Worm (Caenorhabditis elegans) whole organism, midembryonic: ENCODE measurements around the gene slo-2.
"Not testable (repeated sequence)": the region's sequence is repeated elsewhere in the genome, so short reads cannot be mapped to it uniquely, and the experiment has no call there.

Experiments
- T22C8.4 ChIP-seq: fragments of 200-800 bp; sonication (Bioruptor generic); IDR thresholded peaks from 2 replicates; pipeline ENCODE4 v1.3.6; 2022; ENCODE audit warnings: missing genetic modification characterization, missing compliant biosample characterization
- cog-1 ChIP-seq: sonication (generic microtip); optimal IDR thresholded peaks from 2 replicates; lab custom pipeline; 2016; ENCODE audit warnings: missing genetic modification characterization, missing compliant biosample characterization
- flt-1 ChIP-seq: fragments of 200-800 bp; sonication (Bioruptor generic); IDR thresholded peaks from 2 replicates; pipeline ENCODE4 v1.3.6; 2022; ENCODE audit warnings: missing genetic modification characterization, missing compliant biosample characterization
- klf-2 ChIP-seq: fragments of 200-800 bp; sonication (Bioruptor generic); conservative IDR thresholded peaks from 2 replicates; pipeline ENCODE4 v1.3.6; 2022; ENCODE audit warnings: missing genetic modification reagents, missing genetic modification characterization, missing compliant biosample characterization
- med-1 ChIP-seq: sonication (generic microtip); optimal IDR thresholded peaks from 2 replicates; lab custom pipeline; 2017; ENCODE audit warnings: missing genetic modification characterization, mild to moderate bottlenecking, missing compliant biosample characterization, antibody characterized with exemption, missing genetic modification reagents; ENCODE audit not compliant: insufficient read depth
- ref-1 ChIP-seq: fragments of 200-800 bp; sonication (Bioruptor generic); conservative IDR thresholded peaks from 2 replicates; pipeline ENCODE4 v1.3.6; 2022; ENCODE audit warnings: missing genetic modification reagents, missing genetic modification characterization, missing compliant biosample characterization
- tab-1 ChIP-seq: fragments of 200-800 bp; sonication (Bioruptor generic); IDR thresholded peaks from 2 replicates; pipeline ENCODE4 v1.3.6; 2022; ENCODE audit warnings: missing genetic modification characterization, missing compliant biosample characterization
- ztf-23 ChIP-seq: fragments of 200-800 bp; sonication (Bioruptor generic); IDR thresholded peaks from 2 replicates; pipeline ENCODE4 v1.3.6; 2022; ENCODE audit warnings: missing genetic modification reagents, missing genetic modification characterization, missing compliant biosample characterization
- ztf-29 ChIP-seq: fragments of 200-800 bp; sonication (Bioruptor generic); IDR thresholded peaks from 2 replicates; pipeline ENCODE4 v1.3.6; 2022; ENCODE audit warnings: missing genetic modification reagents, missing genetic modification characterization, missing compliant biosample characterization

slo-2 gene

DNA sequence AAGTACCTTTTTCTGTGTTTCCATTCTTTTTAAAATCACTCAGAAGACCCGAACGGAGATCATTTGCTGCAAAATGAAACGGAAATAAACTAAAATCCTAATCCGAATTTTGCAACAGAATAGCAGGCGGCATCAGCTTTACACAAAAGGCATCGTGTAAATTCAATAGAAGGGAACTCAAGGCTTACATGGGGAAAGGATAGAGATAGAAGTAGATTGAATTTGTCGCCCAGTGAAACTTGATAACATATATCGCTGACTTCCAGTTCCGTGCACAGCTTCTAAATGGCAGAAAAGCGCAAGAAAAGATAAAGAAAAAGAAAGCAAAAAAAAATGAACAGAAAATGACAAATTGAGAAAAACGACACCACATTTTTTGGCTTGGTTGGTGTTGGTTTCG, at the start of gene slo-2:
slo-2 (minus strand) TSS at position 24 of the 400 bp plus-strand sequence.
- TF ChIP-seq klf-2 (GFP tag; lab: Robert Waterston, UW) = no peak
- no peak for TF ChIP-seq T22C8.4 (GFP tag; lab: Robert Waterston, UW)
- no peak for TF ChIP-seq ztf-23 (GFP tag; lab: Robert Waterston, UW)
- no peak for TF ChIP-seq tab-1 (GFP tag; lab: Robert Waterston, UW)
- TF ChIP-seq flt-1 (GFP tag; lab: Robert Waterston, UW) = no peak
- TF ChIP-seq cog-1 = no peak
- no peak for TF ChIP-seq med-1 (GFP tag; lab: Kevin White, UChicago)
- TF ChIP-seq ref-1 (GFP tag; lab: Robert Waterston, UW) = no peak
- no peak for TF ChIP-seq ztf-29 (GFP tag; lab: Robert Waterston, UW)

DNA sequence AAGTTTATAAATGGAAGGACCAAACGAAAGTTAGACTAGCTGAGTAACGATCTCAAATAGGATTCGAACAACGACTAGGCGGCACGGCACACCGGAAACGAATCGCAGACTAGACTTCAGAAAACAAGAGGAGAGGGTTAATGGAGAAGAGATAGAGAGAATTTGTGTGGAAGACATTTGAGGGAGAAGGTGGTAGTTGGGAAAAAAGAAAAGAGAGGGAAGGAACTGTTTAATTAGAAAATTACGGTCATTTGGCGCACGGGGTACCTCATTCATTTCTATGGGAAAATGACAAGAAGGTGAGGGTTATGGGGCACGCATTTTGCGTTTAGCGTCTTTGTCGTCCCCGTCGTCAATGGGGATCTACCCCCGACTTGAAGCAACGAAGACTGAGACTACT, 48.5 kb upstream of the slo-2 start, which contains the start of gene F48C5.2:
F48C5.2 (minus strand) TSS at position 101 of the 400 bp plus-strand sequence.
- TF ChIP-seq flt-1 (GFP tag; lab: Robert Waterston, UW) (no peak), klf-2 (GFP tag; lab: Robert Waterston, UW) (no peak), tab-1 (GFP tag; lab: Robert Waterston, UW) (no peak), T22C8.4 (GFP tag; lab: Robert Waterston, UW) (no peak), ztf-29 (GFP tag; lab: Robert Waterston, UW) (no peak), ztf-23 (GFP tag; lab: Robert Waterston, UW) (no peak), cog-1 (no peak), med-1 (GFP tag; lab: Kevin White, UChicago) (no peak), ref-1 (GFP tag; lab: Robert Waterston, UW) (no peak)

DNA sequence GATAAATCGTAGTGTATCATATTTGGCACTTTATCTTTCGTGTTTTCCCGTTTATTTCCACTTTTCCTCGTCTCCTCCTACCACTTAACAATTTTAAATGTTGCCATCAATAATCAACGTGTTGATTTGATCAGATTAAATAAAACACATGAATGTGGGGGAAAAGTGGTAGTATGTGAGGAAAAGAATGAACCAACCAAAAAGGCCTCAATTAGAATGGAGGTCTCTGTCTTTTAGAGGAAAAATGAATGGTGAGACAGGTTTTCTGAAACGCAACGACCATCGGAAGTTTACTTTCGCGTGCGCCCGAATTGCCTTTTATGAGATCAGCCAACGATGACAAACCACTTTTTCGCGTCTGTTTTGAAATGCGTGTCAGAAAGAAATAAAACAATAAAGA, 46.6 kb upstream of the slo-2 start:
- TF ChIP-seq ztf-29 (GFP tag; lab: Robert Waterston, UW) (no peak), med-1 (GFP tag; lab: Kevin White, UChicago) (no peak), ztf-23 (GFP tag; lab: Robert Waterston, UW) (no peak), klf-2 (GFP tag; lab: Robert Waterston, UW) (no peak), cog-1 (no peak), ref-1 (GFP tag; lab: Robert Waterston, UW) (no peak), flt-1 (GFP tag; lab: Robert Waterston, UW) (no peak), T22C8.4 (GFP tag; lab: Robert Waterston, UW) (no peak), tab-1 (GFP tag; lab: Robert Waterston, UW) (no peak)

DNA sequence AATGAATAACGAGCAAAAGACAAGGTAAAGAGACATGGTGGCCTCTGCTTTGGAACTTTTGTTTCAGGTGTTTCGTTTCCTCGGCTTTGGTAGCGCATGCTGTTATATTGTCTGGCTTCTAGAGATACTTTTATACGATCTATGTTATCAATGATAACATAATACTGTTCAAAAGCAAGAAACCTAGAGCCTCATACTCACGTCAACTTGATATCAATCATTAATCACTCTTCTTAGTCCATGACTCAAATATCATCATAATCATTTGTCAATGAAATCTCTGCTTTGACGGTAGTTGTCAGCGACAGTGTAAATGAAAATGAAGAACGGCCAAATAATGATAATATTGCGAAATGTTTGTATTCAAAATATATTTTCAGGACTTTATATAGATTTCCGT, 44.5 kb upstream of the slo-2 start:
- TF ChIP-seq tab-1 (GFP tag; lab: Robert Waterston, UW) (no peak), med-1 (GFP tag; lab: Kevin White, UChicago) (no peak), cog-1 (no peak), T22C8.4 (GFP tag; lab: Robert Waterston, UW) (no peak), ztf-23 (GFP tag; lab: Robert Waterston, UW) (no peak), klf-2 (GFP tag; lab: Robert Waterston, UW) (no peak), ztf-29 (GFP tag; lab: Robert Waterston, UW) (no peak), flt-1 (GFP tag; lab: Robert Waterston, UW) (no peak)

DNA sequence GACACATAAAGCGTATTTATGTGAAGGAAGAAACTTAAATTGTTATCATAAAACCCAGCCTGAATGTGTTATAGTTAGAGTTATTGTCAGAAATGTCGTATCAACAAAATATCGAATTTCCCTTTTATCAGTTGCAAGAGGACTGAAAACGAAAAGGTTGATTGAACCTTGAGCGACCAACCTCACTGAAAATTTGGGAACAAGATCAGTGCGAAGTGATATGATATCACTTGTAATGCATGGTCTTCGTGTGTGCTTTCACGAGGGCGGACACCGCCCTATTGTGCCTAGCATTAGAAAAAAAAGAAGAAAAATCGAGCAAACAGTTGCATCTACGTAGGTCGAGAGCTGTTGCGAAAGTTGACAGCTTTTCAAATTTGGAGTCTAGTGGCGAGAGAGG, 42.0 kb upstream of the slo-2 start:
- TF ChIP-seq cog-1 (no peak), flt-1 (GFP tag; lab: Robert Waterston, UW) (no peak), ztf-23 (GFP tag; lab: Robert Waterston, UW) (no peak), ref-1 (GFP tag; lab: Robert Waterston, UW) (no peak), ztf-29 (GFP tag; lab: Robert Waterston, UW) (no peak), med-1 (GFP tag; lab: Kevin White, UChicago) (no peak), tab-1 (GFP tag; lab: Robert Waterston, UW) (no peak), klf-2 (GFP tag; lab: Robert Waterston, UW) (no peak), T22C8.4 (GFP tag; lab: Robert Waterston, UW) (no peak)

DNA sequence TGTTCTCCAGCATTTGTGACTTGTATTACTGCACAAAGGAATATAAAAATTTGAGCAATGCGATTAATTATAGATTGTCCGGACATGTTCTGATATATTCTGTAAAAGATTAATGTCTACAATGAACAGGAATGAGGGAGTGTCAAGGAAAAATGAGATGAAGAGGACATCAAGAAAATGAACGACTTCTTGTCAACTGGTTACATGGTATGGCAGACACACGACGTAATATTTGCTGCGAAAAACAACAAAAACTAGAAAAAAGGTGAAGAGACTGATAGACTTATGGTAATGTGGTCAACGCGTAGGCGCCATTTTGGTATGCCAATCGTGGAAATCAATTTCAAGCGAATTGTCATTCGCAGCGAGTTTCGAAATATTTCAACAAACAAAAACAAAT, 40.8 kb upstream of the slo-2 start, which contains the start of gene igeg-2:
igeg-2 (minus strand) TSS at position 101 of the 400 bp plus-strand sequence.
- TF ChIP-seq ref-1 (GFP tag; lab: Robert Waterston, UW) = no peak
- no peak for TF ChIP-seq cog-1
- TF ChIP-seq ztf-23 (GFP tag; lab: Robert Waterston, UW) = no peak
- TF ChIP-seq klf-2 (GFP tag; lab: Robert Waterston, UW) = no peak
- no peak for TF ChIP-seq med-1 (GFP tag; lab: Kevin White, UChicago)
- no peak for TF ChIP-seq ztf-29 (GFP tag; lab: Robert Waterston, UW)
- no peak for TF ChIP-seq flt-1 (GFP tag; lab: Robert Waterston, UW)
- TF ChIP-seq T22C8.4 (GFP tag; lab: Robert Waterston, UW) = no peak
- no peak for TF ChIP-seq tab-1 (GFP tag; lab: Robert Waterston, UW)

DNA sequence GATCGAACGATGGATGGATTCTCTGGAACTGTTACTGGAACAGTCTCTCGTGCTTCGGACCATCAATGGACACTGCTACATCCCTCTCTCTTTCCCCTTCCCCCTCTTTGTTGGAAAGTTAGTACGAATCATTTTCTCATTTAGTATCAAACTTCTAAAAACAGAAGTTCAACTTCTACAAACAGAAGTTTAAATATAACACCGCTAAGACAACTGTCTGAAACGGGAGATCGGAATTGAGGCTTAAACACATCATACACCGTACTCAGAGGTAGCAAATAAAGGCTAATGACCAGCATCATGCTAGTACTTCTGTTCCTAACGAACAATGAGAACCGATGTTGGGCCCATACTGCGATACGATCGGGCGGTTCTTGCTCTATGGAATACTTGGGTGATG, 34.0 kb upstream of the slo-2 start, which contains the start of gene F46C3.7:
F46C3.7 (plus strand) TSS at position 301 of the 400 bp plus-strand sequence.
- TF ChIP-seq med-1 (GFP tag; lab: Kevin White, UChicago); flt-1 (GFP tag; lab: Robert Waterston, UW); tab-1 (GFP tag; lab: Robert Waterston, UW): not testable (repeated sequence)

DNA sequence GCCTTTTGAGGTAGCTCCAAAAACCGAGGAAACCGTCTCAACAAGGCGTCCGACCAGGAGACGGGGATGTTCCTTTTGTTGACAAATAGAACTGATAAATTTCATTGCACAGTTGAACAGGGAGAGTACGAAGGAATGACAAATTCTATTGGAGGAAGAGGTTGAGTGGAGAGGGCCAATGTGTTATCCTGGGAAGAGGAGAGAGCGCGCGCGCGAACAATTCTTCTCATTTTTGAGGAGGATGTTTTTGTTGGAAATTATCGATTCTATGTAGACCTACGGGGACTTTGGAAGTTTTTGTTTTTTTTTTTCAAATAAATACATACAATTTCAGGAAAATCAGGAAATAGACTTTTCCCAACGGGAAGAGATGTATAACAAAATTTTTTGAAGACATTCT, 32.0 kb upstream of the slo-2 start:
- no peak for TF ChIP-seq cog-1
- no peak for TF ChIP-seq tab-1 (GFP tag; lab: Robert Waterston, UW)
- no peak for TF ChIP-seq T22C8.4 (GFP tag; lab: Robert Waterston, UW)
- no peak for TF ChIP-seq klf-2 (GFP tag; lab: Robert Waterston, UW)
- no peak for TF ChIP-seq flt-1 (GFP tag; lab: Robert Waterston, UW)
- TF ChIP-seq ref-1 (GFP tag; lab: Robert Waterston, UW) = no peak
- no peak for TF ChIP-seq ztf-23 (GFP tag; lab: Robert Waterston, UW)
- TF ChIP-seq ztf-29 (GFP tag; lab: Robert Waterston, UW) = no peak
- TF ChIP-seq med-1 (GFP tag; lab: Kevin White, UChicago) = no peak

DNA sequence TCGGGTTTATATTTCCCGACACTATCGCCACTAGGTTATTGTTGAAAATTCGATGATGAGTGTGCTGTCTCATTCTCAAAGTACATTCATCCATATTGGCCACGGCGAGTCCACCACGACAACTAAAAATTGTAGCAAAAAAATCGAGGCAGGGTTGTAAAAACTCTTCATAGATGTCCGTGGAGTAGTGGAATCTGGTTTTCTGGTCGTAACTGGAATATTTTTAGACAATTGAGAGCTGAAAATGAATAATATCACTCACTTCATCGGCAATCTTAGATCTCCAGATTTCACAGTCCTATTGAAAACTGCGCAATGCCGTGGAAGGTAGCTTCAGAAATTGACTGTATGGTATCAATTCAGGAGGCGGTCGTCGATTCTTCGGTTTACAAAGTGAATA, 29.8 kb upstream of the slo-2 start:
- no peak for TF ChIP-seq ztf-23 (GFP tag; lab: Robert Waterston, UW)
- no peak for TF ChIP-seq ref-1 (GFP tag; lab: Robert Waterston, UW)
- TF ChIP-seq med-1 (GFP tag; lab: Kevin White, UChicago) = no peak
- no peak for TF ChIP-seq cog-1
- no peak for TF ChIP-seq T22C8.4 (GFP tag; lab: Robert Waterston, UW)
- TF ChIP-seq tab-1 (GFP tag; lab: Robert Waterston, UW) = no peak
- TF ChIP-seq klf-2 (GFP tag; lab: Robert Waterston, UW) = no peak
